Fruit fly (Drosophila melanogaster): ENCODE results near the gene CG32462.

The CG32462 gene

dm6 chr3L:22880914-22881313, 27.6 kb upstream of the CG32462 start, which contains the start of gene slif:
slif (plus strand) TSS chr3L:22881045.
- TF ChIP-seq Myc (optimal IDR thresholded peaks at IDR 0.05) (no peak), Sin3A (optimal IDR thresholded peaks at IDR 0.05) (no peak), ttk (optimal IDR thresholded peaks at IDR 0.05) (no peak), psq (optimal IDR thresholded peaks at IDR 0.05) (no peak), h (optimal IDR thresholded peaks at IDR 0.05) (no peak), insv (optimal IDR thresholded peaks at IDR 0.05) (no peak)

DNA sequence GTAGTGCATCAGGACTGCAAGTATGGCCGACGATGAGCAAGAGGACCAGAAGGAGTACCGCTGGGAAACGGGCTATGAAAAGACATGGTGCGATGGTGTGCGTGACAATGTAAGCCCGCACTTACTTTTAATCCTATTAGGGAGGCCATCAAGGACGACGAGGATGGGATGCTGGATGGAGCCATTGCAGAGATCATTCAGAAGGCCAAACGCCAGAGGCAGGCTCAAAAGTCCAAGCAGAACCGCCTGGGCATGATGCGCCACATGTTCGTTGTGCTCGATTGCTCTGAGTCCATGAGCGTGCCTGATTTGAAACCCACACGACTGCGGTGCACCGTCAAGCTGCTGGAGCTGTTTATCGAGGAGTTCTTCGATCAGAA, 26.0 kb upstream of the CG32462 start:
- TF ChIP-seq insv (optimal IDR thresholded peaks at IDR 0.05): no peak
- no peak for TF ChIP-seq h (optimal IDR thresholded peaks at IDR 0.05)
- TF ChIP-seq Sin3A (optimal IDR thresholded peaks at IDR 0.05): no peak
- no peak for TF ChIP-seq Myc (optimal IDR thresholded peaks at IDR 0.05)
- no peak for TF ChIP-seq ttk (optimal IDR thresholded peaks at IDR 0.05)
- no peak for TF ChIP-seq psq (optimal IDR thresholded peaks at IDR 0.05)

DNA sequence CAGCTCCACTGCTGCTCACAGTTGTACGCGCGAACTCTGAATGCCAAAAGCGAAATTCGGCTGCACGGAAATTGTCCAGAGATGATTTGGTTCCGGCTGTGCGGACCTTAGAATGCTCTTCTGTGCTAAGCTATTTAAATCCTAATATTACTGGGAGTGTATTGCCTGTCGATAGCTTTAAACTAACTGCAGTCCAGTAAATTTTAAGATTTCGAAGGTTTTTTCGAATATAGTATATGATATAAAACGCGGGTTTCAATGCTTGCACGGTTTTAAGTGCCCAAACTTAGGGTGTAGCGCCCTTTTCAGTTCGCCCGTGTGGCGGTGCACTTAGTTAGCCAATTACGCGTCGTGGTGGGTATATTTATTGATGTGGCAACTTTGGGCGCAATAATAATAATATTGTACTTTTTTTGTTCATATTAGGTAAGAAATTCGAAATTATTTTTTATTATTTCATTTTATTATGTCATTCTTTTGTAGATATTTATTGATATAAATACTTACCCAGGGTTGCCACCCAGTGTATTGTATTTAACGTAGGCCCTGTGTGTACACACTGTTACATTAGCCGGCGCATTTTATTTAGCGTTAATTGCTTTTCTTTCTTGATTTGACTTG, 25.5 kb upstream of the CG32462 start, which contains the start of the genes Chro and Ssl1:
Chro (minus strand) TSS at position 262 of the 621 bp plus-strand sequence.
Ssl1 (plus strand) TSS at position 367 of the 621 bp plus-strand sequence.
- TF ChIP-seq psq (optimal IDR thresholded peaks at IDR 0.05) (no peak), h (optimal IDR thresholded peaks at IDR 0.05) (no peak), Myc (optimal IDR thresholded peaks at IDR 0.05) (no peak), insv (optimal IDR thresholded peaks at IDR 0.05) (no peak), ttk (optimal IDR thresholded peaks at IDR 0.05) (no peak), Sin3A (optimal IDR thresholded peaks at IDR 0.05) (no peak)

- TF ChIP-seq Myc (optimal IDR thresholded peaks at IDR 0.05): no peak
- TF ChIP-seq psq (optimal IDR thresholded peaks at IDR 0.05): no peak
- TF ChIP-seq Sin3A (optimal IDR thresholded peaks at IDR 0.05): no peak
- no peak for TF ChIP-seq h (optimal IDR thresholded peaks at IDR 0.05)
- TF ChIP-seq ttk (optimal IDR thresholded peaks at IDR 0.05): no peak
- TF ChIP-seq insv (optimal IDR thresholded peaks at IDR 0.05): no peak
Observed at dm6 chr3L:22877934-22878333, 24.6 kb upstream of the CG32462 start.

DNA sequence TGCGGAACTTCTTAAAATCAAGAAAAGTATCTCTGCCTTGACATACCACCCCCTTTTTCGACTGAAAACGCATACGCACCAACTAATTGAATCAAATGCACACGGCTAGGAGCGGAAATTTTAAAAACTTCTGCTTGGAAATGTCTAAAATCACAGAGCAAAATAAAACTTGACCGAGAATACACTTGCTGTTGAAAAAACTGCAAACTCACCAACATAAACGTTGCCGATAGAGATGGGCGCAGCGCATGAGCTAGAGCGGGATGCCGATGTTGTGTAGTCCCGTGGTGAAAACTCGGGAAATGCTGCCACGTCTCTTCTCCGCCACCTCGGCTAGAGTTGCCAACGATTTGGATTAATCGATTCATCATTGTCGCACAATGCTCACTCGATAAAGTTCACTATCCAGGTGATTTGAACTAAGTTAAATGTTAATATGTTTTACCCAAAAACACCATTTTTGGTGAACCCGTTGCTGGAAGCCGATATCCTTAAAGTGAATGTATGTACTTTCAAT, 18.6 kb upstream of the CG32462 start, which contains the start of the genes CG11109 and Arf1:
CG11109 (plus strand) TSS at position 356 of the 517 bp plus-strand sequence.
Arf1 (minus strand) TSS at position 387 of the 517 bp plus-strand sequence.
- TF ChIP-seq Sin3A (optimal IDR thresholded peaks at IDR 0.05): no peak
- no peak for TF ChIP-seq Myc (optimal IDR thresholded peaks at IDR 0.05)
- no peak for TF ChIP-seq insv (optimal IDR thresholded peaks at IDR 0.05)
- TF ChIP-seq ttk (optimal IDR thresholded peaks at IDR 0.05): no peak
- no peak for TF ChIP-seq h (optimal IDR thresholded peaks at IDR 0.05)
- TF ChIP-seq psq (optimal IDR thresholded peaks at IDR 0.05): no peak

DNA sequence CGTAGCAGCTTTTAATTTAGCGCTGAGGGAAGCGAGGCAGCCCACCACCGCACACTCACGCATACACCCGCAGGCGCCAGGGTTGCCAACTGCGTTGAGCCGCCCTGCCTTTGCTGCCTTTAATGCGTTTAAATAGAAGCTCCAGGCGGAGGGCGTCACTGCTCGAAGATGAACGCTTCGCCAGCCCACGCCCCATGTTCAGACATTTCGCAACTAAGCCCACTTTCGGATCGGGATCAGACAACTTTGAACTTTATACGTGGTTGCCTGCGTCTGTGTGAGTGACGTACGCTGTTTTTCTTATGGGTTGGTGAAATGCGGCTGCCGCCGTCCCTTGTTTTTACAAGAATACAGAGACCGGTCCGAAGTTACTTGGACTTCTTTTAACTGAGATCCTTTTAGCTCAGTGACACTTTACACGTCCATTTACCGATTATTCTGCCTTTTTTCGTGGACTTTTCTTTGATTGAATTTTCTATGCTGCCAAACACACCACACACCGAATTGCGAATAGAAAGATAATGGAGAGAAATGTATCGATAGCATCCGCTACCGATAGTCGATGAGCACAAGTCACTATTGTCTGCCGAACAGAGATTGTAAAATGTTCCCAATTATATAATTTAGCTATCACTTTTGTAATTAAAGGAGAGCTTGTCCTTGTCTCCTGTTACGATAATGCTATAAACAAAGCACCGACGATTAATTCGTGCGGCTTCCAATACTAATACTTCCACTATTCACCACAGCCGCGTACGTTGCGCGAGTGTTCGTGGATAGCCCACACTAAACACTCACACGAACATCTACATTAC, 17.9 kb upstream of the CG32462 start:
- TF ChIP-seq psq (optimal IDR thresholded peaks at IDR 0.05) (no peak), h (optimal IDR thresholded peaks at IDR 0.05) (no peak), Myc (optimal IDR thresholded peaks at IDR 0.05) (no peak), insv (optimal IDR thresholded peaks at IDR 0.05) (no peak), ttk (optimal IDR thresholded peaks at IDR 0.05) (no peak), Sin3A (optimal IDR thresholded peaks at IDR 0.05) (no peak)

- no peak for TF ChIP-seq insv (optimal IDR thresholded peaks at IDR 0.05)
- TF ChIP-seq Sin3A (optimal IDR thresholded peaks at IDR 0.05): no peak
- TF ChIP-seq psq (optimal IDR thresholded peaks at IDR 0.05): no peak
- TF ChIP-seq h (optimal IDR thresholded peaks at IDR 0.05): no peak
- TF ChIP-seq ttk (optimal IDR thresholded peaks at IDR 0.05): no peak
- TF ChIP-seq Myc (optimal IDR thresholded peaks at IDR 0.05): no peak
Observed at dm6 chr3L:22870378-22870777, 17.1 kb upstream of the CG32462 start.

dm6 chr3L:22868070-22868469, 14.8 kb upstream of the CG32462 start, which contains the start of gene EMC4:
EMC4 (minus strand) TSS chr3L:22868243.
- TF ChIP-seq insv (optimal IDR thresholded peaks at IDR 0.05): no peak

DNA sequence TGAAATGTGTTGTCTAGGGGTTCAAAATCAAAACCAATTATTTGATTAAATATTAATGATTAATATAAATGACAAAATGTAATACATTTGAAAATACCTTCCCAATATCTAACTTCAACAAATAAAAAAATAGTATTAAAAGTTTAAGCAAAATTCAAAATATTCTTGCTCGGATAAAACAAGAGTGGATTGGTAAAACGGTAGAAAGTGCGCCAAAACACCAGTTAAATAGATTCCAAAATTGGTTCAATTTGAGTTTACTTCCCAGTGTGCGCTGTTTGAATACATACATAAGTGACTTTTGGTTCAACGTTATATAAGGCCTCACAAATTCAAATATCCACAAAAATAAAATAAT, 11.7 kb upstream of the CG32462 start:
- TF ChIP-seq ttk (optimal IDR thresholded peaks at IDR 0.05) (no peak), insv (optimal IDR thresholded peaks at IDR 0.05) (no peak)

DNA sequence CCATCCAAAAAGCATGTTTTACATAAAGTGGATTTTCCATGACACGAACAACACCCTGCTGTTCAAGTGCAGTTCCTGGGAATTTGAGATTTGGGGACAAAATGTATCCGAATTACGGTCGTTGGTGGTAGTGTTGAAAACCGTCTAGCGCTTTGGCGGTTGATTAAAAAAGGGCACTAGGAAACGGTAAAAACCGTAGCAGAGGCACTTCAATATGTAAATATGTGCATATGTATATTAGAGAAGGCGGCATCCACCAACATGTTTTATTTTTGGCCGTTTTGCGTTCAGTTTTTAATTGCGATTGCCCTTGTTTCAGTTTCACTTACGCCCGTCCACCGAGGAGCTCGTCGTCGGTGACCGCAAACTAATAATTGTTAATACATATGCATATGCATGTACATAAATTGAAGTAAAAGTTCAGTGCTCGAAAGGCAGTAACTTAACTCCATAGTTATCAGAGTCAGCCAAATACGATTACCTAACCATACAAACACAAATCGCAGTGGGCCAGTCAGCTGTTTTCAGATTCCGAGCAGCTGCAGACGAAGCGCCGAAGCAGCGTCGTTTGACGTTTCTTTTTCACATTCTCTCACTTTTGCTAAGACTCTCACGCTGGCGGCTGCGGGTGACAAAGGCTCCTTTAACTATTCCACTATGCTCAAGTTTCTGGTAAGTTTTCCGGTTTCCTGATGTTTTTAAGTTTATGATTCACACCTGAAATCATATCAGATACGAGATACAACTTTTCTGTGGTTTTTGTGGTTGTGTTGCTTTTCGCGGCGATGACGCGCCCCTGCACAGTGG, 11.1 kb upstream of the CG32462 start, which contains the start of gene CG33170:
CG33170 (plus strand) TSS at position 347 of the 807 bp plus-strand sequence.
- TF ChIP-seq insv (optimal IDR thresholded peaks at IDR 0.05) (no peak), ttk (optimal IDR thresholded peaks at IDR 0.05) (no peak), Myc (optimal IDR thresholded peaks at IDR 0.05) (no peak), Sin3A (optimal IDR thresholded peaks at IDR 0.05) (no peak), psq (optimal IDR thresholded peaks at IDR 0.05) (no peak), h (optimal IDR thresholded peaks at IDR 0.05) (no peak)

DNA sequence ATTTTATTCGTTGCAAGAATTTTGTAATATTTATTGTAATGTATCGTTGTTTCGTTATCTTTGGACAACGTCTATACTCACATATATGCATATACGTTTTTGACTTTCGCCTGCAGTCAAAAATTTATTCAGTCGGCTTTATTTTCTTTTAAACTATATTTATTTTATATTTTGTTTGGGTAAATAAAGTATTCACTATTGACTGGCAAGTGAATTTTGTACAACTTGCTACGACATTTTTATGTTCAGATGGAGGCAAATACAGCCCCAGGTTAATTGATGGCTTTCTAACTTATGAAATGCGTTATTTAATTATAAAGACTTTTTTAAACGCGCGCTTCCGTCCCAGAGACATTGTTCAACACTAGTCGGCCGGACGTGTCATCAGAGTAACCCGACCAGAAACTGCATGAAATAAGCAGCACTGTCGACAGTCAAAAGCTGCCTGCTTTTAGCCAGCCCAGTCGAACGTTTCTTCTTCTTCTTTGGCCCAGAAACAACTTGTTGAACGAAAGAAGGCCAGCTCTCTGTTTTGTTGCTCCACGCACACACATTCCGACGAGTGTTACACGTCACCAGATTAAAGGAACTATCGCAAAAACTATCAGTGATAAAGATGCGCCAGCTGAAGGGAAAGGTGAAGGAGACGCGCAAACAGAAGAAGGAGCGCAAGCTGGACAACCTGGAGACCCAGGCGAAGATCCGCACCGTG, 10.2 kb upstream of the CG32462 start, which contains the start of gene CG33169:
CG33169 (plus strand) TSS at position 498 of the 712 bp plus-strand sequence.
- TF ChIP-seq insv (optimal IDR thresholded peaks at IDR 0.05) (no peak), h (optimal IDR thresholded peaks at IDR 0.05) (no peak), Myc (optimal IDR thresholded peaks at IDR 0.05) (no peak), Sin3A (optimal IDR thresholded peaks at IDR 0.05) (no peak)
